Worm (Caenorhabditis elegans) whole organism, L1 larva: ENCODE measurements around the gene clp-9.
A peak's percentile ranks its signal among the peaks of the same experiment; 100 is the strongest.

Experiments used
- F16B12.6 ChIP-seq: fragments of 150-350 bp; optimal IDR thresholded peaks from 2 replicates; lab custom pipeline; 2014; ENCODE audit warnings: missing biosample characterization, missing genetic modification characterization
- ceh-63 ChIP-seq: fragments of 200-800 bp; sonication (Bioruptor generic); optimal IDR thresholded peaks from 2 replicates; lab custom pipeline; 2018; ENCODE audit warnings: mild to moderate bottlenecking, missing genetic modification characterization, missing compliant biosample characterization
- ceh-88 ChIP-seq: fragments of 200-800 bp; sonication (Bioruptor generic); IDR thresholded peaks from 2 replicates; pipeline ENCODE4 v1.3.6; 2022; ENCODE audit warnings: missing genetic modification characterization, missing compliant biosample characterization
- dpl-1 ChIP-seq, 3 experiments: fragments of 150-350 bp in 2 of 3; sonication (generic microtip) in 1 of 3; optimal IDR thresholded peaks; 2 replicates each; lab custom pipeline; 2014 to 2017; ENCODE audit warnings: missing biosample characterization in 3 of 3, missing genetic modification characterization in 3 of 3, missing genetic modification reagents in 3 of 3
- efl-1 ChIP-seq, 4 experiments: fragments of 150-350 bp; optimal IDR thresholded peaks in 3 of 4; peaks in 1 of 4; 1 replicate in 1 of 4; 2 replicates in 3 of 4; lab custom pipeline; 2014; ENCODE audit warnings: missing biosample characterization in 2 of 4, missing genetic modification characterization in 2 of 4, missing genetic modification reagents in 2 of 4
- elt-2 ChIP-seq: sonication (generic microtip); optimal IDR thresholded peaks from 2 replicates; lab custom pipeline; 2016; ENCODE audit warnings: missing genetic modification characterization, mild to moderate bottlenecking, inconsistent platforms, missing compliant biosample characterization, missing genetic modification reagents
- elt-3 ChIP-seq, 6 experiments: fragments of 150-350 bp in 1 of 6; sonication (generic microtip); optimal IDR thresholded peaks; 2 replicates each; lab custom pipeline; 2017 to 2018; ENCODE audit warnings: missing biosample characterization in 6 of 6, missing genetic modification characterization in 6 of 6, inconsistent platforms in 1 of 6
- fos-1 ChIP-seq: fragments of 150-350 bp; optimal IDR thresholded peaks from 2 replicates; lab custom pipeline; 2014; ENCODE audit warnings: missing biosample characterization, missing genetic modification characterization
- grh-1 ChIP-seq: fragments of 200-800 bp; sonication (Bioruptor generic); IDR thresholded peaks from 2 replicates; pipeline ENCODE4 v1.3.6; 2022; ENCODE audit warnings: missing genetic modification reagents, missing genetic modification characterization, missing compliant biosample characterization
- hlh-4 ChIP-seq: sonication (generic microtip); optimal IDR thresholded peaks from 2 replicates; lab custom pipeline; 2016; ENCODE audit warnings: mild to moderate bottlenecking, missing genetic modification characterization, missing compliant biosample characterization
- hpl-2 ChIP-seq: fragments of 150-350 bp; optimal IDR thresholded peaks from 2 replicates; lab custom pipeline; 2014; ENCODE audit warnings: missing biosample characterization, missing genetic modification reagents, missing genetic modification characterization
- irx-1 ChIP-seq: sonication (generic microtip); optimal IDR thresholded peaks from 2 replicates; lab custom pipeline; 2016; ENCODE audit warnings: missing genetic modification characterization, missing compliant biosample characterization
- isw-1 ChIP-seq: fragments of 200-800 bp; sonication (Bioruptor generic); IDR thresholded peaks from 2 replicates; pipeline ENCODE4 v1.3.6; 2022; ENCODE audit warnings: missing genetic modification characterization, missing compliant biosample characterization
- jun-1 ChIP-seq: fragments of 150-350 bp; optimal IDR thresholded peaks from 2 replicates; lab custom pipeline; 2014; ENCODE audit warnings: missing biosample characterization, missing genetic modification reagents, missing genetic modification characterization
- lin-15B ChIP-seq: fragments of 150-350 bp; sonication (generic microtip); optimal IDR thresholded peaks from 3 replicates; lab custom pipeline; 2014; ENCODE audit warnings: missing biosample characterization, missing genetic modification characterization
- lin-35 ChIP-seq, 2 experiments: fragments of 150-350 bp; optimal IDR thresholded peaks; 2 replicates each; lab custom pipeline; 2014; ENCODE audit warnings: missing biosample characterization in 2 of 2, missing genetic modification characterization in 2 of 2, missing genetic modification reagents in 2 of 2
- lin-39 ChIP-seq: fragments of 150-350 bp; optimal IDR thresholded peaks from 2 replicates; lab custom pipeline; 2014; ENCODE audit warnings: missing biosample characterization, missing genetic modification reagents, missing genetic modification characterization
- mef-2 ChIP-seq: fragments of 150-350 bp; optimal IDR thresholded peaks from 2 replicates; lab custom pipeline; 2014; ENCODE audit warnings: missing biosample characterization, missing genetic modification characterization
- nhr-11 ChIP-seq: fragments of 150-350 bp; optimal IDR thresholded peaks from 2 replicates; lab custom pipeline; 2014; ENCODE audit warnings: missing biosample characterization, missing genetic modification characterization
- nhr-20 ChIP-seq: sonication (generic microtip); optimal IDR thresholded peaks from 2 replicates; lab custom pipeline; 2016; ENCODE audit warnings: mild to moderate bottlenecking, missing genetic modification characterization, missing compliant biosample characterization
- nhr-237 ChIP-seq: fragments of 150-350 bp; optimal IDR thresholded peaks from 2 replicates; lab custom pipeline; 2014; ENCODE audit warnings: missing biosample characterization, missing genetic modification characterization
- nhr-71 ChIP-seq: sonication (generic microtip); optimal IDR thresholded peaks from 2 replicates; lab custom pipeline; 2016; ENCODE audit warnings: mild to moderate bottlenecking, missing genetic modification characterization, moderate library complexity, missing compliant biosample characterization
- nhr-76 ChIP-seq: sonication (generic microtip); optimal IDR thresholded peaks from 2 replicates; lab custom pipeline; 2017; ENCODE audit warnings: missing biosample characterization, missing genetic modification characterization
- nhr-77 ChIP-seq: fragments of 150-350 bp; optimal IDR thresholded peaks from 2 replicates; lab custom pipeline; 2014; ENCODE audit warnings: missing biosample characterization, missing genetic modification characterization
- nhr-90 ChIP-seq: sonication (generic microtip); optimal IDR thresholded peaks from 2 replicates; lab custom pipeline; 2016; ENCODE audit warnings: mild to moderate bottlenecking, missing genetic modification characterization, missing compliant biosample characterization; ENCODE audit not compliant: poor library complexity
- pqm-1 ChIP-seq: sonication (generic microtip); optimal IDR thresholded peaks from 3 replicates; lab custom pipeline; 2017; ENCODE audit warnings: missing biosample characterization, missing genetic modification characterization
- snu-23 ChIP-seq: sonication (generic microtip); optimal IDR thresholded peaks from 2 replicates; lab custom pipeline; 2016; ENCODE audit warnings: missing genetic modification characterization, missing compliant biosample characterization
- sup-37 ChIP-seq: fragments of 200-800 bp; sonication (Bioruptor generic); optimal IDR thresholded peaks from 2 replicates; lab custom pipeline; 2018; ENCODE audit warnings: mild to moderate bottlenecking, missing genetic modification characterization, missing compliant biosample characterization
- swsn-7 ChIP-seq: sonication (generic microtip); optimal IDR thresholded peaks from 2 replicates; lab custom pipeline; 2016; ENCODE audit warnings: missing genetic modification characterization, missing compliant biosample characterization
- tbx-2 ChIP-seq: sonication (generic microtip); optimal IDR thresholded peaks from 2 replicates; lab custom pipeline; 2016; ENCODE audit warnings: missing genetic modification characterization, missing compliant biosample characterization
- tlp-1 ChIP-seq: fragments of 150-350 bp; optimal IDR thresholded peaks from 2 replicates; lab custom pipeline; 2014; ENCODE audit warnings: missing biosample characterization, missing genetic modification characterization
- unc-30 ChIP-seq: sonication (generic microtip); optimal IDR thresholded peaks from 2 replicates; lab custom pipeline; 2017; ENCODE audit warnings: missing biosample characterization, missing genetic modification characterization
- unc-62 ChIP-seq: fragments of 150-350 bp; optimal IDR thresholded peaks from 2 replicates; lab custom pipeline; 2014; ENCODE audit warnings: missing biosample characterization, missing genetic modification reagents, missing genetic modification characterization
- unc-98 ChIP-seq: fragments of 200-800 bp; sonication (Bioruptor generic); IDR thresholded peaks from 2 replicates; pipeline ENCODE4 v1.3.6; 2022; ENCODE audit warnings: missing genetic modification characterization, missing compliant biosample characterization
- vab-15 ChIP-seq: sonication (generic microtip); optimal IDR thresholded peaks from 2 replicates; lab custom pipeline; 2017; ENCODE audit warnings: missing genotype, mild to moderate bottlenecking, missing genetic modification characterization, missing compliant biosample characterization
- ztf-4 ChIP-seq: fragments of 150-350 bp; optimal IDR thresholded peaks from 2 replicates; lab custom pipeline; 2014; ENCODE audit warnings: missing biosample characterization, missing genetic modification characterization

The clp-9 gene

ce11 chrV:9927381-9927780 lies 41.6 kb upstream of the clp-9 start:
- no peak for TF ChIP-seq lin-15B (tag; lab: Kevin White, UChicago)
- TF ChIP-seq F16B12.6 (tag; lab: Kevin White, UChicago) = no peak
- no peak for TF ChIP-seq efl-1 (optimal IDR thresholded peaks at IDR 0.05; lab: Kevin White, UChicago)
- peak in 1 of 2 experiments; percentile 34 for TF ChIP-seq efl-1 (GFP tag; optimal IDR thresholded peaks at IDR 0.05 in 1 of 2; lab: Kevin White, UChicago)

ce11 chrV:9926240-9926639 lies 40.5 kb upstream of the clp-9 start, which contains the start of gene C50H2.13:
Gene C50H2.13, plus strand, starts transcription at chrV:9926540.
- TF ChIP-seq nhr-237 (tag; lab: Kevin White, UChicago) (no peak), swsn-7 (tag; lab: Kevin White, UChicago) (no peak), dpl-1 (GFP tag; optimal IDR thresholded peaks at IDR 0.05; lab: Kevin White, UChicago) (no peak), unc-30 (no peak), lin-35 (GFP tag; optimal IDR thresholded peaks at IDR 0.05; lab: Kevin White, UChicago) (no peak), tbx-2 (no peak), ceh-63 (GFP tag; lab: Kevin White, UChicago) (no peak), ceh-88 (GFP tag; lab: Robert Waterston, UW) (no peak), vab-15 (no peak)

ce11 chrV:9925647-9926046 lies 39.9 kb upstream of the clp-9 start:
- TF ChIP-seq grh-1 (GFP tag; lab: Robert Waterston, UW) (no peak), lin-39 (tag; lab: Kevin White, UChicago) (no peak), nhr-90 (tag; lab: Kevin White, UChicago) (peak; percentile 19), snu-23 (GFP tag; lab: Kevin White, UChicago) (no peak), hlh-4 (tag; lab: Kevin White, UChicago) (no peak), unc-30 (no peak), unc-98 (GFP tag; lab: Robert Waterston, UW) (no peak), ztf-4 (tag; lab: Kevin White, UChicago) (no peak), nhr-76 (tag; lab: Kevin White, UChicago) (no peak), efl-1 (optimal IDR thresholded peaks at IDR 0.05; lab: Kevin White, UChicago) (no peak), efl-1 (GFP tag; optimal IDR thresholded peaks at IDR 0.05 in 1 of 2; lab: Kevin White, UChicago) (peak in 1 of 2 experiments; percentile 27), nhr-11 (tag; lab: Kevin White, UChicago) (no peak), hpl-2 (GFP tag; lab: Kevin White, UChicago) (no peak), irx-1 (tag; lab: Kevin White, UChicago) (no peak), nhr-77 (no peak), tbx-2 (no peak), unc-62 (GFP tag; lab: Kevin White, UChicago) (no peak), jun-1 (tag; lab: Kevin White, UChicago) (peak; percentile 43), nhr-71 (tag; lab: Kevin White, UChicago) (peak; percentile 2), isw-1 (GFP tag; lab: Robert Waterston, UW) (no peak), elt-2 (tag; lab: Kevin White, UChicago) (peak; percentile 96), elt-3 (tag; optimal IDR thresholded peaks at IDR 0.05; lab: Kevin White, UChicago) (no peak), pqm-1 (tag; lab: Kevin White, UChicago) (peak; percentile 39), sup-37 (no peak), nhr-20 (no peak)

ce11 chrV:9924389-9924788 lies 38.6 kb upstream of the clp-9 start:
- TF ChIP-seq pqm-1 (tag; lab: Kevin White, UChicago) (peak; percentile 1), tlp-1 (no peak), mef-2 (tag; lab: Kevin White, UChicago) (no peak), elt-2 (tag; lab: Kevin White, UChicago) (peak; percentile 52)
- TF ChIP-seq, all 84 proteins: peak for 2

ce11 chrV:9922481-9922880 lies 36.7 kb upstream of the clp-9 start, which contains the start of gene C50H2.7:
Gene C50H2.7, plus strand, starts transcription at chrV:9922781.
- no peak for TF ChIP-seq fos-1 (tag; lab: Kevin White, UChicago)
- TF ChIP-seq swsn-7 (tag; lab: Kevin White, UChicago) = no peak
